Worm (Caenorhabditis elegans) whole organism, L3 larva: ENCODE results near the gene T19B10.2.

Source experiments
- ceh-9 ChIP-seq: sonication (generic microtip); optimal IDR thresholded peaks from 2 replicates; lab custom pipeline; 2018; ENCODE audit warnings: missing biosample characterization, missing genetic modification characterization
- nhr-12 ChIP-seq: fragments of 150-350 bp; optimal IDR thresholded peaks from 2 replicates; lab custom pipeline; 2014; ENCODE audit warnings: missing biosample characterization, missing genetic modification characterization
- nhr-77 ChIP-seq: fragments of 150-350 bp; optimal IDR thresholded peaks from 2 replicates; lab custom pipeline; 2014; ENCODE audit warnings: missing biosample characterization, missing genetic modification characterization
- pqm-1 ChIP-seq: fragments of 150-350 bp; optimal IDR thresholded peaks from 2 replicates; lab custom pipeline; 2017; ENCODE audit warnings: missing biosample characterization, missing genetic modification characterization, inconsistent platforms
- unc-62 ChIP-seq: fragments of 150-350 bp; sonication (generic microtip); optimal IDR thresholded peaks from 4 replicates; lab custom pipeline; 2014; ENCODE audit warnings: missing biosample characterization, missing genetic modification reagents, missing genetic modification characterization

DNA sequence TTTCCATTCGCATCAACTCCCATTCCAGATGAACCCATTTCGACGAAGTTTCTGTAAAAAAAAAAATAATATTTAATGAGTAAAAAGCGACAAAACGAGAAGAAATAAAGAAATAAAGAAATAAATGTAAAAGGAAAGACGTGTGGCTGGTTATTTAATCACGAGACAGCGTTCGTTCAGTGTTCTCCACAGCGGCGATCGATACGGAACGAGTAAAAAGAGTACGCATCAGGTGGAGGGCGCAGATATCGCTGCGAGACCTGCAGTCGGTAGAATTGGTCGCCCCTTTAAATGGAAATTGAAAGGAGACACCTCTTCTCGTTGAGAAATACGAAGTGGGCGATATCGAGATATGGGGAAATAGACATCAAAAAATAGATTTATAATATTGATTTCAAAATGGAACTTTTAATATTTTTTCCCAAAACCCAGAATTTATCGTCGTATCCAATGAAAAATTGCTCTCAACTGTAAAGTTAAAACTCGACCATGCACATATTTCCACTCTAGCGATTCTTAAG is 7.6 kb downstream of the T19B10.2 start, which contains the start of gene pqn-70:
- no peak for TF ChIP-seq unc-62
- no peak for TF ChIP-seq nhr-77 (tag; lab: Kevin White, UChicago)
- no peak for TF ChIP-seq nhr-12 (tag; lab: Kevin White, UChicago)
- TF ChIP-seq pqm-1 (tag; lab: Kevin White, UChicago), result peak; percentile 51
- TF ChIP-seq ceh-9 (tag; lab: Kevin White, UChicago), result no peak
